Worm (Caenorhabditis elegans) whole organism, L4 larva: Measurements from ENCODE around the gene B0507.9.

ENCODE experiments used
- T26A8.4 ChIP-seq: fragments of 200-800 bp; sonication (Bioruptor generic); IDR thresholded peaks from 2 replicates; pipeline ENCODE4 v1.3.6; 2022; ENCODE audit warnings: missing genetic modification characterization, missing compliant biosample characterization
- Y105C5A.15 ChIP-seq: fragments of 200-800 bp; sonication (Bioruptor generic); IDR thresholded peaks from 2 replicates; pipeline ENCODE4 v1.3.6; 2022; ENCODE audit warnings: missing genetic modification characterization, missing compliant biosample characterization
- ZK546.5 ChIP-seq, 2 experiments: sonication (generic microtip); optimal IDR thresholded peaks; 2 replicates each; lab custom pipeline; 2017; ENCODE audit warnings: missing biosample characterization in 2 of 2, missing genetic modification characterization in 2 of 2
- aha-1 ChIP-seq: fragments of 150-350 bp; peaks from one replicate; lab custom pipeline; 2014; ENCODE audit warnings: missing biosample characterization, missing genetic modification characterization
- aly-2 ChIP-seq: sonication (generic microtip); optimal IDR thresholded peaks from 2 replicates; lab custom pipeline; 2018; ENCODE audit warnings: missing biosample characterization, missing genetic modification characterization
- ama-1 ChIP-seq: fragments of 150-350 bp; optimal IDR thresholded peaks from 2 replicates; lab custom pipeline; 2014; ENCODE audit warnings: inconsistent platforms, mixed read lengths
- arid-1 ChIP-seq: fragments of 200-800 bp; sonication (Bioruptor generic); conservative IDR thresholded peaks from 2 replicates; pipeline ENCODE4 v1.3.6; 2022; ENCODE audit warnings: missing genetic modification reagents, missing genetic modification characterization, missing compliant biosample characterization
- ceh-28 ChIP-seq: fragments of 150-350 bp; optimal IDR thresholded peaks from 2 replicates; lab custom pipeline; 2014; ENCODE audit warnings: missing biosample characterization, missing genetic modification reagents, missing genetic modification characterization
- ceh-82 ChIP-seq: sonication (generic microtip); optimal IDR thresholded peaks from 2 replicates; lab custom pipeline; 2017; ENCODE audit warnings: missing biosample characterization, missing genetic modification characterization
- daf-12 ChIP-seq: fragments of 150-350 bp; optimal IDR thresholded peaks from 2 replicates; lab custom pipeline; 2014; ENCODE audit warnings: missing biosample characterization, missing genetic modification reagents, missing genetic modification characterization
- daf-16 ChIP-seq, 3 experiments: sonication (generic microtip); optimal IDR thresholded peaks; 2 replicates each; lab custom pipeline; 2016 to 2017; ENCODE audit warnings: missing genetic modification characterization in 3 of 3, missing genetic modification reagents in 3 of 3, mild to moderate bottlenecking in 2 of 3, missing compliant biosample characterization in 2 of 3, missing biosample characterization in 1 of 3, moderate library complexity in 1 of 3
- dpl-1 ChIP-seq: fragments of 150-350 bp; optimal IDR thresholded peaks from 2 replicates; lab custom pipeline; 2014; ENCODE audit warnings: missing biosample characterization, missing genetic modification reagents, missing genetic modification characterization
- duxl-1 ChIP-seq: sonication (generic microtip); optimal IDR thresholded peaks from 2 replicates; lab custom pipeline; 2016; ENCODE audit warnings: mild to moderate bottlenecking, missing genetic modification characterization, moderate library complexity, missing compliant biosample characterization; ENCODE audit not compliant: poor library complexity
- dve-1 ChIP-seq: sonication (generic microtip); optimal IDR thresholded peaks from 2 replicates; lab custom pipeline; 2017; ENCODE audit warnings: antibody characterized with exemption, mild to moderate bottlenecking, missing genetic modification characterization, missing compliant biosample characterization; ENCODE audit not compliant: insufficient read depth
- egl-43 ChIP-seq: fragments of 200-800 bp; sonication (Bioruptor generic); IDR thresholded peaks from 2 replicates; pipeline ENCODE4 v1.3.6; 2022; ENCODE audit warnings: missing genetic modification reagents, missing genetic modification characterization, missing compliant biosample characterization
- gei-8 ChIP-seq: fragments of 200-800 bp; sonication (Bioruptor generic); optimal IDR thresholded peaks from 2 replicates; lab custom pipeline; 2018; ENCODE audit warnings: mild to moderate bottlenecking, missing genetic modification characterization, missing compliant biosample characterization
- hif-1 ChIP-seq, 2 experiments: sonication (generic microtip); optimal IDR thresholded peaks; 2 replicates each; lab custom pipeline; 2016 to 2017; ENCODE audit warnings: missing compliant biosample characterization in 2 of 2, missing genetic modification characterization in 2 of 2, missing genetic modification reagents in 2 of 2, missing genotype in 2 of 2, mild to moderate bottlenecking in 1 of 2
- hlh-11 ChIP-seq: fragments of 200-800 bp; sonication (Bioruptor generic); optimal IDR thresholded peaks from 2 replicates; lab custom pipeline; 2018; ENCODE audit warnings: mild to moderate bottlenecking, missing genetic modification characterization, missing compliant biosample characterization
- jun-1 ChIP-seq: fragments of 150-350 bp; optimal IDR thresholded peaks from 2 replicates; lab custom pipeline; 2014; ENCODE audit warnings: missing biosample characterization, missing genetic modification reagents, missing genetic modification characterization
- lir-3 ChIP-seq: sonication (generic microtip); optimal IDR thresholded peaks from 2 replicates; lab custom pipeline; 2016; ENCODE audit warnings: mild to moderate bottlenecking, missing genetic modification characterization, missing compliant biosample characterization
- madf-5 ChIP-seq, 2 experiments: fragments of 200-800 bp; sonication (Bioruptor generic); IDR thresholded peaks; 2 replicates each; pipeline ENCODE4 v1.3.6; 2022; ENCODE audit warnings: missing compliant biosample characterization in 2 of 2, missing genetic modification characterization in 2 of 2
- madf-9 ChIP-seq: fragments of 200-800 bp; sonication (Bioruptor generic); conservative IDR thresholded peaks from 2 replicates; pipeline ENCODE4 v1.3.6; 2022; ENCODE audit warnings: missing genetic modification reagents, missing genetic modification characterization, missing compliant biosample characterization
- nhr-111 ChIP-seq: fragments of 200-800 bp; sonication (Bioruptor generic); optimal IDR thresholded peaks from 2 replicates; lab custom pipeline; 2018; ENCODE audit warnings: mild to moderate bottlenecking, missing genetic modification characterization, missing compliant biosample characterization
- nhr-28 ChIP-seq: fragments of 150-350 bp; optimal IDR thresholded peaks from 2 replicates; lab custom pipeline; 2014; ENCODE audit warnings: missing biosample characterization, missing genetic modification characterization
- nhr-42 ChIP-seq: fragments of 200-800 bp; sonication (Bioruptor generic); IDR thresholded peaks from 2 replicates; pipeline ENCODE4 v1.3.6; 2022; ENCODE audit warnings: missing genetic modification characterization, missing compliant biosample characterization
- nhr-76 ChIP-seq: fragments of 150-350 bp; optimal IDR thresholded peaks from 2 replicates; lab custom pipeline; 2014; ENCODE audit warnings: missing biosample characterization, missing genetic modification characterization
- pqm-1 ChIP-seq: sonication (generic microtip); optimal IDR thresholded peaks from 2 replicates; lab custom pipeline; 2017; ENCODE audit warnings: missing biosample characterization, missing genetic modification characterization
- rbr-2 ChIP-seq: sonication (generic microtip); optimal IDR thresholded peaks from 2 replicates; lab custom pipeline; 2016; ENCODE audit warnings: missing genotype, missing genetic modification characterization, missing compliant biosample characterization
- set-16 ChIP-seq: fragments of 200-800 bp; sonication (Bioruptor generic); IDR thresholded peaks from 2 replicates; pipeline ENCODE4 v1.3.6; 2022; ENCODE audit warnings: missing genetic modification reagents, missing genetic modification characterization, missing compliant biosample characterization
- spr-1 ChIP-seq: sonication (generic microtip); optimal IDR thresholded peaks from 2 replicates; lab custom pipeline; 2016; ENCODE audit warnings: mild to moderate bottlenecking, missing genetic modification characterization, missing compliant biosample characterization
- spr-3 ChIP-seq: fragments of 200-800 bp; sonication (Bioruptor generic); optimal IDR thresholded peaks from 2 replicates; lab custom pipeline; 2018; ENCODE audit warnings: mild to moderate bottlenecking, missing genetic modification characterization, missing compliant biosample characterization
- tra-1 ChIP-seq: fragments of 200-800 bp; sonication (Bioruptor generic); IDR thresholded peaks from 2 replicates; pipeline ENCODE4 v1.3.6; 2022; ENCODE audit warnings: missing genetic modification reagents, missing genetic modification characterization, missing compliant biosample characterization
- zag-1 ChIP-seq: fragments of 150-350 bp; optimal IDR thresholded peaks from 2 replicates; lab custom pipeline; 2014; ENCODE audit warnings: missing biosample characterization, missing genetic modification characterization

Gene B0507.9

DNA sequence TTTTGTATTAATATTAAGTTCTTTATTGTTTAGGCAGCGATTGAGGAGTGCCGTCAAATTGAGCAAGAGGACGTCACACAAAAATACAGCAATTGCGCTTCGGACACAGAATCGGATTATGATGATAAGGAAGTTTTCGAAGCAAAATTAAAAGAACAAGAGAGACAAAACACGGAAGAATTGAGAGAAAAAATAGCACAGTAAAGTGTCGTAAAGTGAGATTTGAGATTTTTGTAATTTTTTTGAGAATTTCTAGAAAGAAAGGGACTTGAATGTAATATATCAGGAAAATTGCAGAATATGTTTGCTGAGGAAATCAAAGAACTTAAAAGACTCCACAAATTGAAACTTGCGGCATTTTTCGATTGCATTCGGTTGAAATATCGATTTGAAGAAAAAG is 11.2 kb downstream of the B0507.9 start, which contains the start of gene B0507.4:
B0507.4 (plus strand) TSS at position 301 of the 400 bp plus-strand sequence.
- TF ChIP-seq spr-3 (GFP tag; lab: Kevin White, UChicago) (no peak), ceh-28 (tag; lab: Kevin White, UChicago) (no peak), hlh-11 (no peak), T26A8.4 (GFP tag; lab: Robert Waterston, UW) (no peak), rbr-2 (tag; lab: Kevin White, UChicago) (no peak), nhr-111 (no peak), dpl-1 (no peak), madf-9 (GFP tag; lab: Robert Waterston, UW) (no peak), daf-12 (tag; lab: Kevin White, UChicago) (no peak), tra-1 (GFP tag; lab: Robert Waterston, UW) (no peak), zag-1 (tag; lab: Kevin White, UChicago) (no peak), gei-8 (GFP tag; lab: Kevin White, UChicago) (no peak), jun-1 (no peak), lir-3 (no peak), hif-1 (tag; optimal IDR thresholded peaks at IDR 0.05; lab: Kevin White, UChicago) (no peak), Y105C5A.15 (GFP tag; lab: Robert Waterston, UW) (no peak), egl-43 (no peak)

DNA sequence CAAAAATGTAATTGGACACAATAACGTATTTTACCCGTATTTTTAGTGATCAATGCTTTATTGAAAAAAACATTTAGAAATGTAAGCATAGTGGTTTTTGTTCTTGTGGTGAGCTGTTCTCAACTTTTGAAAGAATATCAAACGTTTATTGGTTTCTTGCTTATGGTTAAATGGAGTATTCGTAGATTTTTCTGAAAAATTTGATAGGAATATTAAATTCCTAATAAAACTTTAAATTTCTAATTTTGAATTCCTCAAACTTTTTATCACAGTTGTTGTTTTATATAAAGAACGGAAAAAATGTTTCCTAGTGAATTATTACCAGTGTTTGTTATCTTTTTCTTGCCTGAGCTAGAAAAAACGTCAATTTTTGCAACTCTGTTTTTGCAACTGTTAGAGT is 12.4 kb downstream of the B0507.9 start, which contains the start of gene B0507.5:
B0507.5 (plus strand) TSS at position 301 of the 400 bp plus-strand sequence.
- TF ChIP-seq duxl-1 (tag; lab: Kevin White, UChicago): no peak
- no peak for TF ChIP-seq spr-1 (tag; lab: Kevin White, UChicago)
- TF ChIP-seq ZK546.5 (tag; optimal IDR thresholded peaks at IDR 0.05; lab: Kevin White, UChicago): no peak

DNA sequence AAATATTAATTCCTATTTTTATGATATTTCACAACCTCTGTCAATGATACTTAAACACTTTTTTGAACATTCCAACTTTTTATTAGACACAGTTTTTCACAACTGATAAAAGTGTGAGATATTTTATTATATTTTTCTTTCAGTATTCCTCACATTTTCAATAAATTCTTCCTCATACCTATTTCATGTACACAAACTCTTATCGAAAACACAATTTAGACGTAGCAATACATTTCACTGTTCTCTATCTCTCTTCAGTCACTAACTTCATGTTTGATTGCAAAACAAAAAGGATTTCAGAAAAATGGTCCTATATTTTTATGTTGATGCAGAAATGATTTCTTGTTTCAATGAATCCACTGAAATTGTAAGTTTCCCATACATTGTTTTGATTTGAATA is 20.0 kb downstream of the B0507.9 start, which contains the start of gene B0507.6:
B0507.6 (plus strand) TSS at position 301 of the 400 bp plus-strand sequence.
- TF ChIP-seq madf-5 (GFP tag; IDR thresholded peaks at IDR 0.05; lab: Robert Waterston, UW) (no peak), aha-1 (tag; lab: Kevin White, UChicago) (no peak), ama-1 (no peak), arid-1 (GFP tag; lab: Robert Waterston, UW) (no peak), spr-3 (GFP tag; lab: Kevin White, UChicago) (no peak), aly-2 (tag; lab: Kevin White, UChicago) (no peak), tra-1 (GFP tag; lab: Robert Waterston, UW) (no peak)

DNA sequence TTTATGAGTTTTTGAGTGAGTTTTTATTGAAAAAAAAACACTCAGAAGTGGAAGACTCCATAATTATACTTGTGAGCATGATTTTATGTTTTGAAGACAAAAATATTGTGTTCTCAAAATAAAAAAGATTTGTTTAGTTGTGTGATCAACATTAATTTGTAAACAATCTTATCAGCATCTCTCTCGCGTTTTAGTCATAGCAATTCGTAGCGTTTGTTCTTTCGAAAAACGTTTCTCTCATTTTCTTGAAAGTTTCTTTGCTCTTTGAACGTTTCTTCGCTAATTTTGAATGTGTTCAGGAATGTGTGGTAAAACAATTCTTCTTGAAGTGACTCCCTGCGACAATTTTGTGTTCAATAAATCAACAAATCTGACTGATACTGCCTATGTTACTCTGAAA is 26.7 kb downstream of the B0507.9 start, which contains the start of gene ZC196.2:
ZC196.2 (plus strand) TSS at position 301 of the 400 bp plus-strand sequence.
- TF ChIP-seq aha-1 (tag; lab: Kevin White, UChicago) (peak; percentile 13), nhr-76 (tag; lab: Kevin White, UChicago) (no peak), daf-16 (GFP tag; optimal IDR thresholded peaks at IDR 0.05; lab: Kevin White, UChicago) (no peak), daf-16 (tag; optimal IDR thresholded peaks at IDR 0.05; lab: Kevin White, UChicago) (peak; percentile 59)
- TF ChIP-seq, all 104 proteins: peak for 2

ce11 chrV:8736369-8736768 is 29.5 kb downstream of the B0507.9 start, which contains the start of gene ZC196.3:
Gene ZC196.3 (plus strand): TSS chrV:8736669.
- no peak for TF ChIP-seq rbr-2 (tag; lab: Kevin White, UChicago)
- no peak for TF ChIP-seq nhr-42 (GFP tag; lab: Robert Waterston, UW)
- TF ChIP-seq madf-9 (GFP tag; lab: Robert Waterston, UW): no peak

- peak; percentile 16 for TF ChIP-seq nhr-28 (tag; lab: Kevin White, UChicago)
- peak; percentile 39 for TF ChIP-seq dve-1 (tag; lab: Kevin White, UChicago)
- no peak for TF ChIP-seq spr-1 (tag; lab: Kevin White, UChicago)
- no peak for TF ChIP-seq set-16 (GFP tag; lab: Robert Waterston, UW)
- TF ChIP-seq ceh-82: no peak
- peak; percentile 76 for TF ChIP-seq pqm-1
- no peak for TF ChIP-seq daf-16 (GFP tag; optimal IDR thresholded peaks at IDR 0.05; lab: Kevin White, UChicago)
- peak; percentile 74 for TF ChIP-seq daf-16 (tag; optimal IDR thresholded peaks at IDR 0.05; lab: Kevin White, UChicago)
- no peak for TF ChIP-seq tra-1 (GFP tag; lab: Robert Waterston, UW)
Observed at ce11 chrV:8732934-8733333, 32.9 kb downstream of the B0507.9 start, which contains the start of gene ZC196.4. Gene ZC196.4 (plus strand): TSS chrV:8733106.
